Worm (Caenorhabditis elegans): ENCODE data around the gene mltn-5.
A peak's percentile ranks its signal among the peaks of the same experiment; 100 is the strongest.

ce11 chrII:13888278-13888677 lies 36.7 kb upstream of the mltn-5 start, which contains the start of gene mcd-1:
- TF ChIP-seq nhr-76 (tag; optimal IDR thresholded peaks at IDR 0.05) (no peak), snpc-4 (tag; optimal IDR thresholded peaks at IDR 0.05) (no peak), nhr-2 (tag; optimal IDR thresholded peaks at IDR 0.05) (no peak), pha-4 (tag; optimal IDR thresholded peaks at IDR 0.05) (no peak), nhr-12 (tag; optimal IDR thresholded peaks at IDR 0.05) (no peak), lin-13 (tag; optimal IDR thresholded peaks at IDR 0.05) (peak; percentile 26), blmp-1 (tag; optimal IDR thresholded peaks at IDR 0.05) (no peak), nhr-237 (tag; optimal IDR thresholded peaks at IDR 0.05) (peak; percentile 70), nhr-28 (tag; optimal IDR thresholded peaks at IDR 0.05) (no peak), lsy-2 (tag; optimal IDR thresholded peaks at IDR 0.05) (peak; percentile 68), unc-62 (GFP tag; optimal IDR thresholded peaks at IDR 0.05) (no peak)

Measured in whole organism, mixed stage, embryonic.